Fruit fly (Drosophila melanogaster) whole organism, embryonic: ENCODE measurements around the gene CG18858.

Source experiments
- Antp ChIP-seq: fragments of 200-800 bp; sonication (Bioruptor generic); optimal IDR thresholded peaks from 3 replicates; lab custom pipeline; 2016; ENCODE audit warnings: missing biosample characterization, missing genetic modification characterization
- Bgb ChIP-seq: fragments of 200-800 bp; sonication (Bioruptor generic); IDR thresholded peaks from 2 replicates; pipeline ENCODE4 v1.3.6; 2022; ENCODE audit warnings: missing biosample characterization, missing genetic modification characterization; ENCODE audit not compliant: partially characterized antibody
- CG1024 ChIP-seq: fragments of 200-800 bp; sonication (Bioruptor generic); IDR thresholded peaks from 2 replicates; pipeline ENCODE4 v1.3.6; 2022; ENCODE audit warnings: missing biosample characterization, missing genetic modification characterization
- CG10462 ChIP-seq: fragments of 200-800 bp; sonication (Bioruptor generic); optimal IDR thresholded peaks from 2 replicates; lab custom pipeline; 2016; ENCODE audit warnings: missing biosample characterization, missing genetic modification characterization
- CG10979 ChIP-seq: fragments of 200-800 bp; sonication (Bioruptor generic); optimal IDR thresholded peaks from 2 replicates; lab custom pipeline; 2018; ENCODE audit warnings: missing biosample characterization, mild to moderate bottlenecking, missing genetic modification characterization, moderate library complexity
- CG12744 ChIP-seq: fragments of 200-800 bp; sonication (Bioruptor generic); optimal IDR thresholded peaks from 2 replicates; lab custom pipeline; 2016; ENCODE audit warnings: missing biosample characterization, missing genetic modification characterization
- CG12769 ChIP-seq: fragments of 200-800 bp; sonication (Bioruptor generic); optimal IDR thresholded peaks from 2 replicates; lab custom pipeline; 2019; ENCODE audit warnings: missing biosample characterization, mild to moderate bottlenecking, missing genetic modification characterization, moderate library complexity
- CG14860 ChIP-seq: fragments of 200-800 bp; sonication (Bioruptor generic); IDR thresholded peaks from 3 replicates; pipeline ENCODE4 v1.3.6; 2022; ENCODE audit warnings: missing biosample characterization, missing genetic modification characterization; ENCODE audit not compliant: partially characterized antibody
- CG15601 ChIP-seq: fragments of 200-800 bp; sonication (Bioruptor generic); optimal IDR thresholded peaks from 3 replicates; lab custom pipeline; 2019; ENCODE audit warnings: missing biosample characterization, mild to moderate bottlenecking, missing genetic modification characterization, moderate library complexity
- CG1602 ChIP-seq: fragments of 200-800 bp; sonication (Bioruptor generic); optimal IDR thresholded peaks from 3 replicates; lab custom pipeline; 2016; ENCODE audit warnings: missing biosample characterization, missing genetic modification characterization
- CG17912 ChIP-seq: fragments of 200-800 bp; sonication (Bioruptor generic); optimal IDR thresholded peaks from 2 replicates; lab custom pipeline; 2018; ENCODE audit warnings: missing biosample characterization, mild to moderate bottlenecking, missing genetic modification characterization
- CG2116 ChIP-seq: fragments of 200-800 bp; sonication (Bioruptor generic); optimal IDR thresholded peaks from 3 replicates; lab custom pipeline; 2018; ENCODE audit warnings: missing biosample characterization, mild to moderate bottlenecking, missing genetic modification characterization
- CG31365 ChIP-seq: fragments of 200-800 bp; sonication (Bioruptor generic); optimal IDR thresholded peaks from 2 replicates; lab custom pipeline; 2018; ENCODE audit warnings: missing biosample characterization, mild to moderate bottlenecking, missing genetic modification characterization
- CG34224 ChIP-seq: fragments of 200-800 bp; sonication (Bioruptor generic); IDR thresholded peaks from 3 replicates; pipeline ENCODE4 v1.3.6; 2022; ENCODE audit warnings: missing biosample characterization, missing genetic modification characterization; ENCODE audit not compliant: partially characterized antibody
- CG4820 ChIP-seq: fragments of 200-800 bp; sonication (Bioruptor generic); optimal IDR thresholded peaks from 3 replicates; lab custom pipeline; 2016; ENCODE audit warnings: missing biosample characterization, missing genetic modification characterization
- CG6683 ChIP-seq: fragments of 200-800 bp; sonication (Bioruptor generic); optimal IDR thresholded peaks from 2 replicates; lab custom pipeline; 2017; ENCODE audit warnings: missing biosample characterization, mild to moderate bottlenecking, missing genetic modification characterization, missing genetic modification reagents
- CG7556 ChIP-seq: fragments of 200-800 bp; sonication (Bioruptor generic); optimal IDR thresholded peaks from 2 replicates; lab custom pipeline; 2017; ENCODE audit warnings: missing biosample characterization, mild to moderate bottlenecking, missing genetic modification characterization
- CG9727 ChIP-seq: fragments of 200-800 bp; sonication (Bioruptor generic); optimal IDR thresholded peaks from 3 replicates; lab custom pipeline; 2017; ENCODE audit warnings: missing biosample characterization, mild to moderate bottlenecking, missing genetic modification characterization
- CG9817 ChIP-seq: fragments of 200-800 bp; sonication (Bioruptor generic); optimal IDR thresholded peaks from 2 replicates; lab custom pipeline; 2018; ENCODE audit warnings: missing biosample characterization, mild to moderate bottlenecking, missing genetic modification characterization, moderate library complexity
- D19A ChIP-seq: fragments of 200-800 bp; optimal IDR thresholded peaks from 3 replicates; lab custom pipeline; 2019; ENCODE audit warnings: missing biosample characterization, mild to moderate bottlenecking, missing genetic modification characterization, moderate library complexity
- GATAe ChIP-seq: fragments of 200-800 bp; sonication (Bioruptor generic); conservative IDR thresholded peaks from 2 replicates; pipeline ENCODE4 v1.3.6; 2022; ENCODE audit warnings: missing biosample characterization, missing genetic modification characterization
- Hr3 ChIP-seq: fragments of 200-800 bp; sonication (Bioruptor generic); optimal IDR thresholded peaks from 3 replicates; lab custom pipeline; 2016; ENCODE audit warnings: missing biosample characterization, missing genetic modification characterization
- Max ChIP-seq: fragments of 200-800 bp; sonication (Bioruptor generic); optimal IDR thresholded peaks from 2 replicates; lab custom pipeline; 2016; ENCODE audit warnings: missing biosample characterization, mild to moderate bottlenecking, missing genetic modification characterization
- Mes4 ChIP-seq: fragments of 200-800 bp; sonication (Bioruptor generic); optimal IDR thresholded peaks from 2 replicates; lab custom pipeline; 2016; ENCODE audit warnings: missing biosample characterization, missing genetic modification characterization
- Spps ChIP-seq: fragments of 200-800 bp; sonication (Bioruptor generic); optimal IDR thresholded peaks from 2 replicates; lab custom pipeline; 2018; ENCODE audit warnings: missing biosample characterization, mild to moderate bottlenecking, missing genetic modification characterization
- Xrp1 ChIP-seq: fragments of 200-800 bp; sonication (Bioruptor generic); IDR thresholded peaks from 2 replicates; pipeline ENCODE4 v1.3.6; 2022; ENCODE audit warnings: missing biosample characterization, missing genetic modification characterization
- az2 ChIP-seq: fragments of 200-800 bp; sonication (Bioruptor generic); optimal IDR thresholded peaks from 3 replicates; lab custom pipeline; 2016; ENCODE audit warnings: missing biosample characterization, missing genetic modification characterization
- ci ChIP-seq: fragments of 200-800 bp; sonication (Bioruptor generic); IDR thresholded peaks from 3 replicates; pipeline ENCODE4 v1.3.6; 2022; ENCODE audit warnings: missing biosample characterization, missing genetic modification characterization
- dmrt99B ChIP-seq: fragments of 200-800 bp; sonication (Bioruptor generic); optimal IDR thresholded peaks from 2 replicates; lab custom pipeline; 2018; ENCODE audit warnings: missing biosample characterization, mild to moderate bottlenecking, missing genetic modification characterization, moderate library complexity
- ewg ChIP-seq: fragments of 200-800 bp; sonication (Bioruptor generic); optimal IDR thresholded peaks from 3 replicates; lab custom pipeline; 2017; ENCODE audit warnings: mild to moderate bottlenecking, missing biosample characterization, missing genetic modification reagents, missing genetic modification characterization
- exex ChIP-seq: fragments of 200-800 bp; sonication (Bioruptor generic); optimal IDR thresholded peaks from 4 replicates; lab custom pipeline; 2018; ENCODE audit warnings: missing biosample characterization, mild to moderate bottlenecking, missing genetic modification characterization, moderate library complexity
- gsb ChIP-seq: fragments of 200-800 bp; sonication (Bioruptor generic); IDR thresholded peaks from 2 replicates; pipeline ENCODE4 v1.3.6; 2022; ENCODE audit warnings: missing biosample characterization, missing genetic modification characterization
- ham ChIP-seq: fragments of 200-800 bp; sonication (Bioruptor generic); IDR thresholded peaks from 2 replicates; pipeline ENCODE4 v1.3.6; 2022; ENCODE audit warnings: missing biosample characterization, missing genetic modification characterization
- mld ChIP-seq: fragments of 200-800 bp; sonication (Bioruptor generic); IDR thresholded peaks from 3 replicates; pipeline ENCODE4 v1.3.6; 2022; ENCODE audit warnings: missing biosample characterization, missing genetic modification characterization; ENCODE audit not compliant: partially characterized antibody
- nau ChIP-seq: fragments of 200-800 bp; sonication (Bioruptor generic); optimal IDR thresholded peaks from 3 replicates; lab custom pipeline; 2017; ENCODE audit warnings: missing biosample characterization, mild to moderate bottlenecking, missing genetic modification characterization, missing genetic modification reagents
- otp ChIP-seq: fragments of 200-800 bp; sonication (Bioruptor generic); IDR thresholded peaks from 3 replicates; pipeline ENCODE4, ENCODE4 v1.3.6; 2022; ENCODE audit warnings: missing biosample characterization, missing genetic modification characterization
- pita ChIP-seq: fragments of 200-800 bp; sonication (Bioruptor generic); optimal IDR thresholded peaks from 2 replicates; lab custom pipeline; 2017; ENCODE audit warnings: missing biosample characterization, mild to moderate bottlenecking, missing genetic modification characterization
- ranshi ChIP-seq: fragments of 200-800 bp; sonication (Bioruptor generic); IDR thresholded peaks from 2 replicates; pipeline ENCODE4 v1.3.6; 2022; ENCODE audit warnings: missing biosample characterization, missing genetic modification characterization
- rib ChIP-seq: fragments of 200-800 bp; sonication (Bioruptor generic); IDR thresholded peaks from 2 replicates; pipeline ENCODE4 v1.3.6; 2022; ENCODE audit warnings: missing biosample characterization, missing genetic modification characterization
- ro ChIP-seq: fragments of 200-800 bp; sonication (Bioruptor generic); IDR thresholded peaks from 2 replicates; pipeline ENCODE4 v1.3.6; 2022; ENCODE audit warnings: missing biosample characterization, missing genetic modification characterization
- row ChIP-seq: fragments of 200-800 bp; sonication (Bioruptor generic); IDR thresholded peaks from 3 replicates; pipeline ENCODE4 v1.3.6; 2022; ENCODE audit warnings: missing biosample characterization, missing genetic modification characterization
- sc ChIP-seq, 3 experiments: fragments of >200 bp in 2 of 3; fragments of 200-800 bp in 1 of 3; sonication (Bioruptor generic) in 1 of 3; optimal IDR thresholded peaks; 2 replicates in 2 of 3; 3 replicates in 1 of 3; lab custom pipeline; 2017; ENCODE audit warnings: mild to moderate bottlenecking in 1 of 3, missing biosample characterization in 1 of 3, missing genetic modification characterization in 1 of 3, missing genetic modification reagents in 1 of 3
- sima ChIP-seq: fragments of 200-800 bp; sonication (Bioruptor generic); optimal IDR thresholded peaks from 2 replicates; lab custom pipeline; 2016; ENCODE audit warnings: missing biosample characterization, missing genetic modification characterization
- so ChIP-seq: fragments of 200-800 bp; sonication (Bioruptor generic); IDR thresholded peaks from 3 replicates; pipeline ENCODE4 v1.3.6; 2022; ENCODE audit warnings: missing biosample characterization, missing genetic modification characterization
- tll ChIP-seq, 2 experiments: fragments of 200-800 bp in 1 of 2; fragments of >200 bp in 1 of 2; sonication (Bioruptor generic) in 1 of 2; optimal IDR thresholded peaks; 2 replicates each; lab custom pipeline; 2017 to 2019; ENCODE audit warnings: missing biosample characterization in 2 of 2, missing genetic modification characterization in 2 of 2, mild to moderate bottlenecking in 1 of 2, moderate library complexity in 1 of 2
- trh ChIP-seq: fragments of 200-800 bp; sonication (Bioruptor generic); optimal IDR thresholded peaks from 2 replicates; lab custom pipeline; 2016; ENCODE audit warnings: missing biosample characterization, missing genetic modification characterization
- twi ChIP-seq: fragments of 200-800 bp; optimal IDR thresholded peaks from 2 replicates; lab custom pipeline; 2019; ENCODE audit warnings: missing biosample characterization, mild to moderate bottlenecking, missing genetic modification characterization, moderate library complexity
- unpg ChIP-seq: fragments of 200-800 bp; sonication (Bioruptor generic); optimal IDR thresholded peaks from 3 replicates; lab custom pipeline; 2018; ENCODE audit warnings: missing biosample characterization, mild to moderate bottlenecking, missing genetic modification characterization, moderate library complexity
- vvl ChIP-seq: fragments of 200-800 bp; sonication (Bioruptor generic); IDR thresholded peaks from 2 replicates; pipeline ENCODE4 v1.3.6; 2022; ENCODE audit warnings: missing biosample characterization, missing genetic modification characterization

CG18858 gene

DNA sequence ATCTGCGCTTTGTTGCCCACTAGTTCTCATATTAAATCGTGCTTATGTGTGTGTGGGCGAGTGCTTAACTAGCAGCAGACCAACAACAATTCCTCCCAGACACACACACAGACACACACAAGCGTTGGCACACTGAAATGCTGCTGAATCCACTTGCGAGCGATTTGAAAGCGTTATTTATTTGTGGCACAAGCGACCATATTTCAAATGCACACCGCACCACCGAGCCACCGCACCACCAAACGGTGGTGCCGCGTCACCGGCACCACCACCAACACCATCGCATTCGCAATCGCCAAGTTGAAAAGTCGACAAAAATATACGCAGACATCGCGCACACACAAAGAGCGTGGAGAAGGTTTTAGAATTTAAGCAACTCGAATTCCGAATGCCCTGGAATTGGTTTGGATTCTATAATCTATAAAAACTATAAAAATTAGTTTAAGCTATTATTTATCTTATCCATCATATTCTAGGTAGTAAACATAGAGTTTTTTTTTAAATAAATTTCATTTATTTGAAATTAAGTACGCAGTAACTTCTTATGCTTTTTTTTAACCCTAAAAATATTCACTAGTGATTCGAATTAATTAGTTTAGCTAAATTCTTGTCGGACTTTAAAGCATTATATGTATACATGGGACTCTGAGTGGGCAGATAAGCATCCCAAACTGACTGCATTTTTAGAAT lies 19.8 kb upstream of the CG18858 start:
- TF ChIP-seq Spps (tag; lab: Kevin White, UChicago): no peak
- no peak for TF ChIP-seq ro
- no peak for TF ChIP-seq sc (optimal IDR thresholded peaks at IDR 0.05; lab: Kevin White, UChicago)
- TF ChIP-seq sc (GFP tag; optimal IDR thresholded peaks at IDR 0.05; lab: Kevin White, UChicago): no peak
- TF ChIP-seq Hr3 (GFP tag; lab: Kevin White, UChicago): peak; percentile 12
- no peak for TF ChIP-seq tll (GFP tag; optimal IDR thresholded peaks at IDR 0.05; lab: Kevin White, UChicago)
- TF ChIP-seq D19A (tag; lab: Kevin White, UChicago): peak; percentile 73
- TF ChIP-seq sima (GFP tag; lab: Kevin White, UChicago): no peak
- peak; percentile 19 for TF ChIP-seq dmrt99B
- peak; percentile 8; the same call in 1 of the 2 replicates for TF ChIP-seq Bgb (GFP tag; lab: Robert Waterston, UW)
- TF ChIP-seq otp (GFP tag; lab: Robert Waterston, UW): no peak
- TF ChIP-seq CG31365 (tag; lab: Kevin White, UChicago): no peak
- TF ChIP-seq ham: no peak
- TF ChIP-seq CG14860: no peak
- no peak for TF ChIP-seq pita (GFP tag; lab: Kevin White, UChicago)
- no peak for TF ChIP-seq trh (GFP tag; lab: Kevin White, UChicago)
- peak; percentile 21 for TF ChIP-seq CG7556 (GFP tag; lab: Kevin White, UChicago)
- peak; percentile 6 for TF ChIP-seq az2 (GFP tag; lab: Kevin White, UChicago)
- no peak for TF ChIP-seq CG12744 (GFP tag; lab: Kevin White, UChicago)
- TF ChIP-seq CG34224 (GFP tag; lab: Robert Waterston, UW): no peak
- no peak for TF ChIP-seq rib
- no peak for TF ChIP-seq CG1024 (GFP tag; lab: Robert Waterston, UW)
- TF ChIP-seq CG15601 (tag; lab: Kevin White, UChicago): peak; percentile 44
- peak; percentile 52 for TF ChIP-seq row (GFP tag; lab: Robert Waterston, UW)
- peak; percentile 62 for TF ChIP-seq nau (GFP tag; lab: Kevin White, UChicago)
- peak; percentile 31 for TF ChIP-seq unpg (GFP tag; lab: Kevin White, UChicago)
- TF ChIP-seq CG4820: peak; percentile 25
- no peak for TF ChIP-seq gsb (GFP tag; lab: Robert Waterston, UW)
- TF ChIP-seq twi (tag; lab: Kevin White, UChicago): no peak
- peak; percentile 47 for TF ChIP-seq CG10979 (tag; lab: Kevin White, UChicago)
- TF ChIP-seq CG12769 (tag; lab: Kevin White, UChicago): peak; percentile 26
- no peak for TF ChIP-seq Max (GFP tag; lab: Kevin White, UChicago)
- peak; percentile 32; the same call in 1 of the 2 replicates for TF ChIP-seq Xrp1 (GFP tag; lab: Robert Waterston, UW)
- TF ChIP-seq exex: no peak
- TF ChIP-seq GATAe: no peak
- no peak for TF ChIP-seq CG17912
- no peak for TF ChIP-seq CG9817 (tag; lab: Kevin White, UChicago)
- 0 out of 3 replicates have a peak, but pooled peaks have one; percentile 32 for TF ChIP-seq ci
- peak; percentile 7 for TF ChIP-seq CG1602
- TF ChIP-seq CG2116 (GFP tag; lab: Kevin White, UChicago): no peak
- TF ChIP-seq mld (GFP tag; lab: Robert Waterston, UW): no peak
- TF ChIP-seq Antp (GFP tag; lab: Kevin White, UChicago): no peak
- TF ChIP-seq ranshi: no peak
- TF ChIP-seq CG6683 (GFP tag; lab: Kevin White, UChicago): no peak
- no peak for TF ChIP-seq Mes4 (GFP tag; lab: Kevin White, UChicago)
- TF ChIP-seq CG9727 (GFP tag; lab: Kevin White, UChicago): no peak
- no peak for TF ChIP-seq vvl (GFP tag; lab: Robert Waterston, UW)
- TF ChIP-seq so (GFP tag; lab: Robert Waterston, UW): no peak; the same call in 2 of the 3 replicates
- no peak for TF ChIP-seq ewg (GFP tag; lab: Kevin White, UChicago)
- TF ChIP-seq CG10462 (GFP tag; lab: Kevin White, UChicago): no peak
